Fruit fly (Drosophila melanogaster): ENCODE data around the gene CG17129.

Gene CG17129

dm6 chr3L:684749-685440, 4.8 kb upstream of the CG17129 start (continued):
- TF ChIP-seq CG15696 (tag; optimal IDR thresholded peaks at IDR 0.05) (no peak), CG12104 (GFP tag; optimal IDR thresholded peaks at IDR 0.05) (no peak), BtbVII (GFP tag; optimal IDR thresholded peaks at IDR 0.05) (no peak), ab (GFP tag; optimal IDR thresholded peaks at IDR 0.05) (no peak), trh (GFP tag; optimal IDR thresholded peaks at IDR 0.05) (no peak), ind (GFP tag; optimal IDR thresholded peaks at IDR 0.05) (no peak), CG14965 (GFP tag; optimal IDR thresholded peaks at IDR 0.05; ENCODE audit: borderline replicate concordance) (no peak), ranshi (GFP tag; IDR thresholded peaks at IDR 0.05) (no peak), seq (GFP tag; IDR thresholded peaks at IDR 0.05) (no peak), lmd (GFP tag; IDR thresholded peaks at IDR 0.05) (no peak), crp (GFP tag; optimal IDR thresholded peaks at IDR 0.05) (no peak), Dek (tag; optimal IDR thresholded peaks at IDR 0.05) (peak; percentile 16), Pdp1 (GFP tag; optimal IDR thresholded peaks at IDR 0.05) (no peak), bbx (GFP tag; IDR thresholded peaks at IDR 0.05; ENCODE audit: partially characterized antibody) (no peak), pum (GFP tag; optimal IDR thresholded peaks at IDR 0.05) (no peak), cwo (GFP tag; optimal IDR thresholded peaks at IDR 0.05) (no peak), CG18599 (GFP tag; optimal IDR thresholded peaks at IDR 0.05) (no peak), oc (tag; optimal IDR thresholded peaks at IDR 0.05) (no peak), tna (GFP tag; IDR thresholded peaks at IDR 0.05; ENCODE audit: partially characterized antibody) (no peak), CG6254 (GFP tag; optimal IDR thresholded peaks at IDR 0.05) (no peak), luna (GFP tag; optimal IDR thresholded peaks at IDR 0.05) (no peak), CG13296 (GFP tag; optimal IDR thresholded peaks at IDR 0.05) (no peak), Sry-β (GFP tag; optimal IDR thresholded peaks at IDR 0.05) (no peak), wdn (GFP tag; IDR thresholded peaks at IDR 0.05) (0 out of 2 replicates have a peak, but pooled peaks have one; percentile 20), vnd (GFP tag; IDR thresholded peaks at IDR 0.05; ENCODE audit: partially characterized antibody) (no peak), YL-1 (GFP tag; optimal IDR thresholded peaks at IDR 0.05) (no peak), CG10366 (GFP tag; IDR thresholded peaks at IDR 0.05) (no peak), CG8359 (GFP tag; optimal IDR thresholded peaks at IDR 0.05; ENCODE audit: borderline replicate concordance) (no peak), crc (GFP tag; optimal IDR thresholded peaks at IDR 0.05) (no peak), wor (GFP tag; IDR thresholded peaks at IDR 0.05) (no peak), MBD-R2 (GFP tag; IDR thresholded peaks at IDR 0.05) (no peak), scrt (GFP tag; optimal IDR thresholded peaks at IDR 0.05) (no peak), prd (optimal IDR thresholded peaks at IDR 0.05) (no peak), prd (GFP tag; IDR thresholded peaks at IDR 0.05) (no peak), lab (GFP tag; optimal IDR thresholded peaks at IDR 0.05) (no peak), CG11247 (GFP tag; IDR thresholded peaks at IDR 0.05) (no peak), Atf3 (GFP tag; optimal IDR thresholded peaks at IDR 0.05) (no peak), CG42726 (GFP tag; IDR thresholded peaks at IDR 0.05; ENCODE audit: partially characterized antibody) (no peak), Usf (GFP tag; optimal IDR thresholded peaks at IDR 0.05) (no peak), CG7987 (GFP tag; optimal IDR thresholded peaks at IDR 0.05) (no peak), Lpt (GFP tag; optimal IDR thresholded peaks at IDR 0.05) (no peak), vvl (GFP tag; IDR thresholded peaks at IDR 0.05) (no peak), Stat92E (GFP tag; optimal IDR thresholded peaks at IDR 0.05) (no peak), CG2889 (GFP tag; IDR thresholded peaks at IDR 0.05) (no peak), corto (GFP tag; optimal IDR thresholded peaks at IDR 0.05) (no peak), Ptx1 (GFP tag; IDR thresholded peaks at IDR 0.05) (0 out of 2 replicates have a peak, but pooled peaks have one; percentile 9), Hr39 (optimal IDR thresholded peaks at IDR 0.05) (peak; percentile 89), chn (GFP tag; optimal IDR thresholded peaks at IDR 0.05) (peak; percentile 19), CG1792 (GFP tag; optimal IDR thresholded peaks at IDR 0.05) (no peak), fu2 (GFP tag; optimal IDR thresholded peaks at IDR 0.05) (no peak)
